Worm (Caenorhabditis elegans): ENCODE results near the gene Y43F8C.16.

Gene Y43F8C.16

ce11 chrV:19727990-19728389, 12.7 kb upstream of the Y43F8C.16 start:
- TF ChIP-seq sea-2 (GFP tag; optimal IDR thresholded peaks at IDR 0.05): no peak
- no peak for TF ChIP-seq lin-15B (tag; optimal IDR thresholded peaks at IDR 0.05)
- no peak for TF ChIP-seq unc-62 (GFP tag; optimal IDR thresholded peaks at IDR 0.05)
- no peak for TF ChIP-seq pha-4 (tag; optimal IDR thresholded peaks at IDR 0.05)
- no peak for TF ChIP-seq ceh-9 (tag; optimal IDR thresholded peaks at IDR 0.05)
- no peak for TF ChIP-seq aly-2 (tag; optimal IDR thresholded peaks at IDR 0.05)
- no peak for TF ChIP-seq nhr-237 (tag; optimal IDR thresholded peaks at IDR 0.05)
- no peak for TF ChIP-seq egl-5 (tag; optimal IDR thresholded peaks at IDR 0.05)
- TF ChIP-seq nhr-77 (tag; optimal IDR thresholded peaks at IDR 0.05): no peak
- no peak for TF ChIP-seq snpc-4 (tag; optimal IDR thresholded peaks at IDR 0.05)
- TF ChIP-seq fkh-10 (GFP tag; optimal IDR thresholded peaks at IDR 0.05): no peak
- no peak for TF ChIP-seq mml-1 (tag; optimal IDR thresholded peaks at IDR 0.05)
- TF ChIP-seq jun-1 (tag; optimal IDR thresholded peaks at IDR 0.05): no peak
- no peak for TF ChIP-seq nhr-67 (tag; optimal IDR thresholded peaks at IDR 0.05)
- no peak for TF ChIP-seq elt-2 (tag; optimal IDR thresholded peaks at IDR 0.05)
- TF ChIP-seq daf-12 (tag; optimal IDR thresholded peaks at IDR 0.05): no peak
- no peak for TF ChIP-seq nhr-12 (tag; optimal IDR thresholded peaks at IDR 0.05)
- TF ChIP-seq eor-1 (tag; optimal IDR thresholded peaks at IDR 0.05): no peak

- no peak for TF ChIP-seq lin-39 (tag; optimal IDR thresholded peaks at IDR 0.05)
- TF ChIP-seq eor-1 (tag; optimal IDR thresholded peaks at IDR 0.05): no peak
- no peak for TF ChIP-seq tbx-2 (tag; optimal IDR thresholded peaks at IDR 0.05)
- TF ChIP-seq daf-12 (tag; optimal IDR thresholded peaks at IDR 0.05): no peak
- TF ChIP-seq fkh-2 (tag; optimal IDR thresholded peaks at IDR 0.05): no peak
- TF ChIP-seq zag-1 (tag; optimal IDR thresholded peaks at IDR 0.05): no peak
- no peak for TF ChIP-seq unc-62 (GFP tag; optimal IDR thresholded peaks at IDR 0.05)
- TF ChIP-seq ztf-4 (tag; optimal IDR thresholded peaks at IDR 0.05): no peak
- peak; percentile 15 for TF ChIP-seq hmg-11 (tag; optimal IDR thresholded peaks at IDR 0.05)
These were observed 9.3 kb upstream of the Y43F8C.16 start for ce11 chrV:19724589-19724988.

- TF ChIP-seq unc-39 (tag; optimal IDR thresholded peaks at IDR 0.05): no peak
- TF ChIP-seq skn-1 (tag; optimal IDR thresholded peaks at IDR 0.05): no peak
- TF ChIP-seq lin-15B (tag; optimal IDR thresholded peaks at IDR 0.05): no peak
- peak; percentile 7 for TF ChIP-seq pha-4 (tag; optimal IDR thresholded peaks at IDR 0.05)
- peak; percentile 17 for TF ChIP-seq elt-2 (tag; optimal IDR thresholded peaks at IDR 0.05)
- TF ChIP-seq elt-3 (tag; optimal IDR thresholded peaks at IDR 0.05): no peak
- peak; percentile 17 for TF ChIP-seq nfya-1 (tag; optimal IDR thresholded peaks at IDR 0.05; ENCODE audit: insufficient read depth)
- TF ChIP-seq nhr-23 (tag; optimal IDR thresholded peaks at IDR 0.05): no peak
- TF ChIP-seq snpc-4 (tag; optimal IDR thresholded peaks at IDR 0.05): no peak
- TF ChIP-seq nhr-67 (tag; optimal IDR thresholded peaks at IDR 0.05): no peak
- TF ChIP-seq nhr-25 (tag; optimal IDR thresholded peaks at IDR 0.05): peak; percentile 1
- peak; percentile 81 for TF ChIP-seq hmg-11 (tag; optimal IDR thresholded peaks at IDR 0.05)
- peak; percentile 53 for TF ChIP-seq lin-39 (tag; optimal IDR thresholded peaks at IDR 0.05)
- no peak for TF ChIP-seq zag-1 (tag; optimal IDR thresholded peaks at IDR 0.05)
These were observed 7.6 kb upstream of the Y43F8C.16 start for ce11 chrV:19722881-19723280.

ce11 chrV:19719253-19719652, 3.9 kb upstream of the Y43F8C.16 start, which contains the start of gene Y116F11A.6:
TSS of gene Y116F11A.6 (plus strand) at chrV:19719553.
- no peak for TF ChIP-seq lin-15B (tag; optimal IDR thresholded peaks at IDR 0.05)
- TF ChIP-seq nhr-12 (tag; optimal IDR thresholded peaks at IDR 0.05): no peak
- no peak for TF ChIP-seq fos-1 (tag; optimal IDR thresholded peaks at IDR 0.05)
- TF ChIP-seq daf-12 (tag; optimal IDR thresholded peaks at IDR 0.05): no peak
- no peak for TF ChIP-seq ceh-28 (tag; optimal IDR thresholded peaks at IDR 0.05)
- no peak for TF ChIP-seq nfya-1 (tag; optimal IDR thresholded peaks at IDR 0.05; ENCODE audit: insufficient read depth)
- no peak for TF ChIP-seq lin-39 (tag; optimal IDR thresholded peaks at IDR 0.05)
- no peak for TF ChIP-seq nhr-11 (tag; optimal IDR thresholded peaks at IDR 0.05)
- TF ChIP-seq sea-2 (GFP tag; optimal IDR thresholded peaks at IDR 0.05): no peak

ce11 chrV:19718660-19719059, 3.3 kb upstream of the Y43F8C.16 start:
- no peak for TF ChIP-seq pqm-1 (tag; optimal IDR thresholded peaks at IDR 0.05)
- no peak for TF ChIP-seq fkh-10 (GFP tag; optimal IDR thresholded peaks at IDR 0.05)
- no peak for TF ChIP-seq nhr-23 (tag; optimal IDR thresholded peaks at IDR 0.05)
- TF ChIP-seq elt-1 (tag; optimal IDR thresholded peaks at IDR 0.05): no peak
- TF ChIP-seq eor-1 (tag; optimal IDR thresholded peaks at IDR 0.05): no peak
- no peak for TF ChIP-seq elt-3 (tag; optimal IDR thresholded peaks at IDR 0.05)
- no peak for TF ChIP-seq lin-15B (tag; optimal IDR thresholded peaks at IDR 0.05)
- TF ChIP-seq ztf-4 (tag; optimal IDR thresholded peaks at IDR 0.05): no peak
- no peak for TF ChIP-seq R02D3.7 (tag; optimal IDR thresholded peaks at IDR 0.05)
- no peak for TF ChIP-seq nhr-237 (tag; optimal IDR thresholded peaks at IDR 0.05)
- TF ChIP-seq elt-2 (tag; optimal IDR thresholded peaks at IDR 0.05): no peak
- no peak for TF ChIP-seq unc-39 (tag; optimal IDR thresholded peaks at IDR 0.05)
- no peak for TF ChIP-seq fos-1 (tag; optimal IDR thresholded peaks at IDR 0.05)
- TF ChIP-seq nhr-67 (tag; optimal IDR thresholded peaks at IDR 0.05): no peak
- TF ChIP-seq ceh-82 (tag; optimal IDR thresholded peaks at IDR 0.05): no peak
- TF ChIP-seq tbx-2 (tag; optimal IDR thresholded peaks at IDR 0.05): no peak
